Fruit fly (Drosophila melanogaster): ENCODE results near the gene dally.

dally gene

DNA sequence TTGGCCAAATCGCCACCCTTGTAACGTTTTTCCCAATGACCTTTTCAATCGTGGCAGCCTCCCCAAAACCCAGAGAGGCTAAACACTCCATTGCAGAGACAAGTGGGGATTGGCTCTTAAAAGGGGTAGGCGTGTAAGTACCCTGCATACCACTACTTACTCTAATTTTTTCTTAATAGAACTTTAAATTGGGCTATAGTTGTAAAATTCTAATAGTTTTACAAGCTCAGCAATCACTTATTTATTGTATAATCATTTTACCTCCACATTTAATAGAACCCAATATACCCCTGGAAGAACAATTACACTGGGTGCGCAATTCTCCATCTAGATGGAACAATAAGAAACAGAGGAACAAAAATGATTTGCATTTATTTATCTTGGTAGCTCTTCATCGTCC lies 14.5 kb downstream of the dally start:
- TF ChIP-seq HLH106 (tag; optimal IDR thresholded peaks at IDR 0.05) (peak; percentile 60), lola (GFP tag; optimal IDR thresholded peaks at IDR 0.05) (no peak), Sp1 (GFP tag; optimal IDR thresholded peaks at IDR 0.05) (peak; percentile 26), tai (GFP tag; optimal IDR thresholded peaks at IDR 0.05) (no peak), OdsH (GFP tag; optimal IDR thresholded peaks at IDR 0.05) (peak; percentile 67), dmrt93B (GFP tag; optimal IDR thresholded peaks at IDR 0.05) (no peak), woc (GFP tag; optimal IDR thresholded peaks at IDR 0.05) (peak; percentile 42), sv (GFP tag; optimal IDR thresholded peaks at IDR 0.05) (peak; percentile 38), Hnf4 (GFP tag; optimal IDR thresholded peaks at IDR 0.05) (peak; percentile 23), ey (GFP tag; optimal IDR thresholded peaks at IDR 0.05) (peak; percentile 67), foxo (GFP tag; optimal IDR thresholded peaks at IDR 0.05) (peak in 1 of 2 experiments; percentile 74), brk (GFP tag; optimal IDR thresholded peaks at IDR 0.05) (no peak), h (GFP tag; optimal IDR thresholded peaks at IDR 0.05) (peak; percentile 76), fru (GFP tag; optimal IDR thresholded peaks at IDR 0.05) (peak; percentile 66), Myc (optimal IDR thresholded peaks at IDR 0.05) (no peak), pan (optimal IDR thresholded peaks at IDR 0.05) (no peak), Rel (GFP tag; optimal IDR thresholded peaks at IDR 0.05) (no peak), Rel (tag; optimal IDR thresholded peaks at IDR 0.05) (no peak), CG32264 (GFP tag; optimal IDR thresholded peaks at IDR 0.05) (no peak), dl (GFP tag; optimal IDR thresholded peaks at IDR 0.05; ENCODE audit: insufficient read depth in 1 of 2, partially characterized antibody in 2 of 2) (no peak), psq (GFP tag; optimal IDR thresholded peaks at IDR 0.05) (peak; percentile 41), usp (GFP tag; optimal IDR thresholded peaks at IDR 0.05) (no peak), Abd-B (GFP tag; optimal IDR thresholded peaks at IDR 0.05) (no peak), Jra (GFP tag; optimal IDR thresholded peaks at IDR 0.05) (no peak), br (GFP tag; optimal IDR thresholded peaks at IDR 0.05) (peak; percentile 27), Hr83 (GFP tag; optimal IDR thresholded peaks at IDR 0.05; ENCODE audit: poor library complexity, severe bottlenecking) (no peak), Vsx2 (GFP tag; optimal IDR thresholded peaks at IDR 0.05; ENCODE audit: partially characterized antibody) (no peak), jim (GFP tag; optimal IDR thresholded peaks at IDR 0.05) (no peak), rgr (GFP tag; optimal IDR thresholded peaks at IDR 0.05) (peak; percentile 70), Hr78 (GFP tag; optimal IDR thresholded peaks at IDR 0.05) (no peak), Dif (GFP tag; optimal IDR thresholded peaks at IDR 0.05; ENCODE audit: partially characterized antibody) (no peak), CrebA (GFP tag; optimal IDR thresholded peaks at IDR 0.05; ENCODE audit: borderline replicate concordance) (no peak), N (GFP tag; optimal IDR thresholded peaks at IDR 0.05) (no peak)

DNA sequence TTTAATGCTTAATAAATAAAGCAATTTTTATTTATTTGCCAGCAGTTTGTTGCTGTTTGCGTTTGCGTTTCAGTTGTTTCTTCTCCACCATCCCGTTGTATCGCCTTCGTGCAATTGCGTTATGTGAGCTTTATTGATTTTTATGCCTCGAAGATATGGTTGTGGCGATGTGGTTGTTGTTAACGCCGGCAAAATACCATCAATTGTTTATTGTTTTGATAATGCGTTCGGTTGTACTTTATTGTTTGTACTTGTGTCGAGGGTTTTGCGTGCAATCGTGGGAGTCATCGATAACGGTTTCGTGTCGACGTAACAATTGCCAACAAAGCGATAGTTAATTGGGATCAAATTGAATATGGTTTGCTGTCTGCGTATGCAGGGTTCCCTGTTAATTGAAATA lies 15.1 kb downstream of the dally start:
- TF ChIP-seq CrebA (GFP tag; optimal IDR thresholded peaks at IDR 0.05; ENCODE audit: borderline replicate concordance) (peak; percentile 5), dmrt93B (GFP tag; optimal IDR thresholded peaks at IDR 0.05) (no peak), N (GFP tag; optimal IDR thresholded peaks at IDR 0.05) (no peak), CG32264 (GFP tag; optimal IDR thresholded peaks at IDR 0.05) (no peak), lola (GFP tag; optimal IDR thresholded peaks at IDR 0.05) (no peak), Sp1 (GFP tag; optimal IDR thresholded peaks at IDR 0.05) (no peak), CG9705 (GFP tag; optimal IDR thresholded peaks at IDR 0.05) (no peak), Dif (GFP tag; optimal IDR thresholded peaks at IDR 0.05; ENCODE audit: partially characterized antibody) (no peak), Rel (GFP tag; optimal IDR thresholded peaks at IDR 0.05) (no peak), Rel (tag; optimal IDR thresholded peaks at IDR 0.05) (peak; percentile 74)

dm6 chr3L:8849817-8850216 lies 22.5 kb downstream of the dally start:
- TF ChIP-seq rgr (GFP tag; optimal IDR thresholded peaks at IDR 0.05) (no peak), tai (GFP tag; optimal IDR thresholded peaks at IDR 0.05) (no peak), OdsH (GFP tag; optimal IDR thresholded peaks at IDR 0.05) (no peak), Sp1 (GFP tag; optimal IDR thresholded peaks at IDR 0.05) (no peak), usp (GFP tag; optimal IDR thresholded peaks at IDR 0.05) (no peak), Mio (GFP tag; optimal IDR thresholded peaks at IDR 0.05) (no peak), Hr78 (GFP tag; optimal IDR thresholded peaks at IDR 0.05) (no peak), brk (GFP tag; optimal IDR thresholded peaks at IDR 0.05) (no peak)
